Worm (Caenorhabditis elegans): ENCODE data around the gene srd-19.

- no peak for TF ChIP-seq F22D6.2 (tag; optimal IDR thresholded peaks at IDR 0.05)
- no peak for TF ChIP-seq snpc-4 (GFP tag; optimal IDR thresholded peaks at IDR 0.05)
- TF ChIP-seq snpc-4 (tag; optimal IDR thresholded peaks at IDR 0.05) = no peak
- no peak for TF ChIP-seq madf-10 (tag; optimal IDR thresholded peaks at IDR 0.05)
- TF ChIP-seq unc-62 (GFP tag; optimal IDR thresholded peaks at IDR 0.05) = no peak
- TF ChIP-seq K12H6.12 (tag; optimal IDR thresholded peaks at IDR 0.05) = no peak
- no peak for TF ChIP-seq attf-3 (GFP tag; conservative IDR thresholded peaks at IDR 0.05)
- no peak for TF ChIP-seq nfya-1 (tag; optimal IDR thresholded peaks at IDR 0.05; ENCODE audit: borderline replicate concordance, insufficient read depth)
These were observed 13.1 kb upstream of the srd-19 start, which contains the start of gene col-162 for ce11 chrV:13441661-13442060.

Data from whole organism, young adult.